Fruit fly (Drosophila melanogaster) whole organism, embryonic: Measurements from ENCODE around the gene Chrac-14.
A peak's percentile ranks its signal among the peaks of the same experiment; 100 is the strongest.

Source experiments
- B-H1 ChIP-seq: fragments of 200-800 bp; sonication (Bioruptor generic); IDR thresholded peaks from 3 replicates; pipeline ENCODE4 v1.3.6; 2022; ENCODE audit warnings: missing biosample characterization, missing genetic modification characterization
- B-H2 ChIP-seq: fragments of 200-800 bp; sonication (Bioruptor generic); optimal IDR thresholded peaks from 2 replicates; lab custom pipeline; 2018; ENCODE audit warnings: missing biosample characterization, mild to moderate bottlenecking, missing genetic modification characterization
- CG10366 ChIP-seq: fragments of 200-800 bp; sonication (Bioruptor generic); IDR thresholded peaks from 2 replicates; pipeline ENCODE4 v1.3.6; 2022; ENCODE audit warnings: missing biosample characterization, missing genetic modification characterization
- CG11247 ChIP-seq: fragments of 200-800 bp; sonication (Bioruptor generic); IDR thresholded peaks from 2 replicates; pipeline ENCODE4 v1.3.6; 2022; ENCODE audit warnings: missing biosample characterization, missing genetic modification characterization
- CG13624 ChIP-seq: fragments of 200-800 bp; sonication (Bioruptor generic); optimal IDR thresholded peaks from 2 replicates; lab custom pipeline; 2016; ENCODE audit warnings: missing biosample characterization, missing genetic modification characterization
- CG15269 ChIP-seq: fragments of 200-800 bp; sonication (Bioruptor generic); optimal IDR thresholded peaks from 2 replicates; lab custom pipeline; 2018; ENCODE audit warnings: missing biosample characterization, mild to moderate bottlenecking, missing genetic modification characterization, moderate library complexity
- CG15479 ChIP-seq: fragments of 200-800 bp; sonication (Bioruptor generic); optimal IDR thresholded peaks from 3 replicates; lab custom pipeline; 2019; ENCODE audit warnings: missing biosample characterization, mild to moderate bottlenecking, missing genetic modification characterization, moderate library complexity
- CG15601 ChIP-seq: fragments of 200-800 bp; sonication (Bioruptor generic); optimal IDR thresholded peaks from 3 replicates; lab custom pipeline; 2019; ENCODE audit warnings: missing biosample characterization, mild to moderate bottlenecking, missing genetic modification characterization, moderate library complexity
- CG2116 ChIP-seq: fragments of 200-800 bp; sonication (Bioruptor generic); optimal IDR thresholded peaks from 3 replicates; lab custom pipeline; 2018; ENCODE audit warnings: missing biosample characterization, mild to moderate bottlenecking, missing genetic modification characterization
- CG2199 ChIP-seq: fragments of 200-800 bp; sonication (Bioruptor generic); IDR thresholded peaks from 3 replicates; pipeline ENCODE4 v1.3.6; 2022; ENCODE audit warnings: missing biosample characterization, missing genetic modification characterization
- CG2712 ChIP-seq: fragments of 200-800 bp; optimal IDR thresholded peaks from 3 replicates; lab custom pipeline; 2019; ENCODE audit warnings: missing biosample characterization, mild to moderate bottlenecking, missing genetic modification characterization, moderate library complexity
- CG3281 ChIP-seq: fragments of 200-800 bp; sonication (Bioruptor generic); optimal IDR thresholded peaks from 3 replicates; lab custom pipeline; 2017; ENCODE audit warnings: missing biosample characterization, mild to moderate bottlenecking, missing genetic modification characterization
- CG3726 ChIP-seq: fragments of 200-800 bp; sonication (Bioruptor generic); IDR thresholded peaks from 3 replicates; pipeline ENCODE4, ENCODE4 v1.3.6; 2022; ENCODE audit warnings: missing biosample characterization, missing genetic modification characterization
- CG42726 ChIP-seq: fragments of 200-800 bp; sonication (Bioruptor generic); IDR thresholded peaks from 2 replicates; pipeline ENCODE4 v1.3.6; 2022; ENCODE audit warnings: missing biosample characterization, missing genetic modification characterization; ENCODE audit not compliant: partially characterized antibody
- CG4360 ChIP-seq: fragments of 200-800 bp; sonication (Bioruptor generic); IDR thresholded peaks from 2 replicates; pipeline ENCODE4 v1.3.6; 2022; ENCODE audit warnings: missing biosample characterization, missing genetic modification characterization
- CG6689 ChIP-seq: fragments of 200-800 bp; sonication (Bioruptor generic); IDR thresholded peaks from 2 replicates; pipeline ENCODE4 v1.3.6; 2022; ENCODE audit warnings: missing biosample characterization, missing genetic modification characterization
- CG8924 ChIP-seq: fragments of 200-800 bp; optimal IDR thresholded peaks from 3 replicates; lab custom pipeline; 2019; ENCODE audit warnings: missing biosample characterization, mild to moderate bottlenecking, missing genetic modification characterization, moderate library complexity
- CrebB ChIP-seq: fragments of 200-800 bp; sonication (Bioruptor generic); optimal IDR thresholded peaks from 3 replicates; lab custom pipeline; 2018; ENCODE audit warnings: missing biosample characterization, mild to moderate bottlenecking, missing genetic modification characterization
- Dbx ChIP-seq: fragments of 200-800 bp; sonication (Bioruptor generic); IDR thresholded peaks from 3 replicates; pipeline ENCODE4 v1.3.6; 2022; ENCODE audit warnings: missing biosample characterization, missing genetic modification characterization
- Dek ChIP-seq: fragments of 200-800 bp; sonication (Bioruptor generic); optimal IDR thresholded peaks from 3 replicates; lab custom pipeline; 2019; ENCODE audit warnings: missing biosample characterization, mild to moderate bottlenecking, missing genetic modification characterization, moderate library complexity
- Dfd ChIP-seq, 2 experiments: fragments of >200 bp; optimal IDR thresholded peaks; 2 replicates each; lab custom pipeline; 2017; ENCODE audit warnings: missing biosample characterization in 2 of 2, missing genetic modification characterization in 2 of 2
- Dref ChIP-seq: fragments of 200-800 bp; sonication (Bioruptor generic); IDR thresholded peaks from 2 replicates; pipeline ENCODE4 v1.3.6; 2022; ENCODE audit warnings: missing biosample characterization, missing genetic modification characterization
- Ets97D ChIP-seq: fragments of 200-800 bp; sonication (Bioruptor generic); optimal IDR thresholded peaks from 3 replicates; lab custom pipeline; 2016; ENCODE audit warnings: missing biosample characterization, missing genetic modification characterization
- Fer2 ChIP-seq: fragments of 200-800 bp; sonication (Bioruptor generic); optimal IDR thresholded peaks from 2 replicates; lab custom pipeline; 2018; ENCODE audit warnings: missing biosample characterization, mild to moderate bottlenecking, missing genetic modification characterization, moderate library complexity
- HLH4C ChIP-seq: fragments of 200-800 bp; sonication (Bioruptor generic); IDR thresholded peaks from 3 replicates; pipeline ENCODE4 v1.3.6; 2022; ENCODE audit warnings: missing biosample characterization, missing genetic modification characterization; ENCODE audit not compliant: partially characterized antibody
- Hr3 ChIP-seq: fragments of 200-800 bp; sonication (Bioruptor generic); optimal IDR thresholded peaks from 3 replicates; lab custom pipeline; 2016; ENCODE audit warnings: missing biosample characterization, missing genetic modification characterization
- Lim3 ChIP-seq: fragments of 200-800 bp; sonication (Bioruptor generic); IDR thresholded peaks from 2 replicates; pipeline ENCODE4 v1.3.6; 2022; ENCODE audit warnings: missing biosample characterization, missing genetic modification characterization
- NK7.1 ChIP-seq: fragments of 200-800 bp; sonication (Bioruptor generic); optimal IDR thresholded peaks from 3 replicates; lab custom pipeline; 2016; ENCODE audit warnings: missing biosample characterization, missing genetic modification characterization
- PHDP ChIP-seq: fragments of 200-800 bp; sonication (Bioruptor generic); optimal IDR thresholded peaks from 3 replicates; lab custom pipeline; 2018; ENCODE audit warnings: missing biosample characterization, mild to moderate bottlenecking, missing genetic modification characterization, moderate library complexity
- Rfx ChIP-seq: fragments of 200-800 bp; sonication (Bioruptor generic); IDR thresholded peaks from 2 replicates; pipeline ENCODE4 v1.3.6; 2022; ENCODE audit warnings: missing biosample characterization, missing genetic modification characterization
- Scr ChIP-seq: fragments of 200-800 bp; sonication (Bioruptor generic); IDR thresholded peaks from 2 replicates; pipeline ENCODE4 v1.3.6; 2022; ENCODE audit warnings: missing biosample characterization, missing genetic modification characterization; ENCODE audit not compliant: partially characterized antibody
- al ChIP-seq: fragments of 200-800 bp; sonication (Bioruptor generic); IDR thresholded peaks from 2 replicates; pipeline ENCODE4 v1.3.6; 2022; ENCODE audit warnings: missing biosample characterization, missing genetic modification characterization
- bsh ChIP-seq, 2 experiments: fragments of 200-800 bp; sonication (Bioruptor generic); optimal IDR thresholded peaks; 2 replicates each; lab custom pipeline; 2017 to 2018; ENCODE audit warnings: mild to moderate bottlenecking in 2 of 2, missing biosample characterization in 2 of 2, missing genetic modification characterization in 2 of 2, moderate library complexity in 1 of 2
- cas ChIP-seq: fragments of 200-800 bp; sonication (Bioruptor generic); IDR thresholded peaks from 2 replicates; pipeline ENCODE4 v1.3.6; 2022; ENCODE audit warnings: missing biosample characterization, missing genetic modification characterization
- chinmo ChIP-seq: fragments of 200-800 bp; sonication (Bioruptor generic); IDR thresholded peaks from 4 replicates; pipeline ENCODE4 v1.3.6; 2022; ENCODE audit warnings: missing biosample characterization, missing genetic modification characterization; ENCODE audit not compliant: partially characterized antibody
- crol ChIP-seq: fragments of 200-800 bp; sonication (Bioruptor generic); IDR thresholded peaks from 2 replicates; pipeline ENCODE4 v1.3.6; 2022; ENCODE audit warnings: missing biosample characterization, missing genetic modification characterization
- cwo ChIP-seq: fragments of 200-800 bp; sonication (Bioruptor generic); optimal IDR thresholded peaks from 3 replicates; lab custom pipeline; 2017; ENCODE audit warnings: missing biosample characterization, missing genetic modification characterization, mild to moderate bottlenecking, moderate library complexity, missing genetic modification reagents
- ftz-f1 ChIP-seq: fragments of 200-800 bp; sonication (Bioruptor generic); optimal IDR thresholded peaks from 2 replicates; lab custom pipeline; 2016; ENCODE audit warnings: missing biosample characterization, missing genetic modification characterization
- gfzf ChIP-seq: fragments of 200-800 bp; sonication (Bioruptor generic); optimal IDR thresholded peaks from 2 replicates; lab custom pipeline; 2016; ENCODE audit warnings: missing biosample characterization, mild to moderate bottlenecking, missing genetic modification characterization, moderate library complexity
- gt ChIP-seq: fragments of 200-800 bp; sonication (Bioruptor generic); IDR thresholded peaks from 2 replicates; pipeline ENCODE4 v1.3.6; 2022; ENCODE audit warnings: missing biosample characterization, missing genetic modification characterization
- lbe ChIP-seq: fragments of 200-800 bp; sonication (Bioruptor generic); optimal IDR thresholded peaks from 2 replicates; lab custom pipeline; 2016; ENCODE audit warnings: missing biosample characterization, mild to moderate bottlenecking, missing genetic modification characterization
- mirr ChIP-seq: fragments of 200-800 bp; sonication (Bioruptor generic); optimal IDR thresholded peaks from 3 replicates; lab custom pipeline; 2018; ENCODE audit warnings: missing biosample characterization, mild to moderate bottlenecking, missing genetic modification characterization
- pho ChIP-seq: fragments of 200-800 bp; sonication (Bioruptor generic); optimal IDR thresholded peaks from 2 replicates; lab custom pipeline; 2016; ENCODE audit warnings: missing biosample characterization, missing genetic modification characterization
- psq ChIP-seq: fragments of 200-800 bp; sonication (Bioruptor generic); optimal IDR thresholded peaks from 2 replicates; lab custom pipeline; 2017; ENCODE audit warnings: missing biosample characterization, missing genetic modification characterization
- repo ChIP-seq: fragments of 200-800 bp; sonication (Bioruptor generic); optimal IDR thresholded peaks from 2 replicates; lab custom pipeline; 2016; ENCODE audit warnings: missing biosample characterization, missing genetic modification characterization
- slbo ChIP-seq: fragments of 200-800 bp; sonication (Bioruptor generic); IDR thresholded peaks from 2 replicates; pipeline ENCODE4 v1.3.6; 2022; ENCODE audit warnings: missing biosample characterization, missing genetic modification characterization
- slou ChIP-seq: fragments of 200-800 bp; sonication (Bioruptor generic); optimal IDR thresholded peaks from 3 replicates; lab custom pipeline; 2016; ENCODE audit warnings: missing biosample characterization, missing genetic modification characterization
- sob ChIP-seq: fragments of 200-800 bp; sonication (Bioruptor generic); IDR thresholded peaks from 2 replicates; pipeline ENCODE4 v1.3.6; 2022; ENCODE audit warnings: missing biosample characterization, missing genetic modification characterization
- sug ChIP-seq: fragments of 200-800 bp; optimal IDR thresholded peaks from 2 replicates; lab custom pipeline; 2019; ENCODE audit warnings: missing biosample characterization, mild to moderate bottlenecking, missing genetic modification characterization, moderate library complexity
- vfl ChIP-seq: fragments of 200-800 bp; sonication (Bioruptor generic); optimal IDR thresholded peaks from 2 replicates; lab custom pipeline; 2016; ENCODE audit warnings: missing biosample characterization, missing genetic modification characterization
- wor ChIP-seq: fragments of 200-800 bp; sonication (Bioruptor generic); IDR thresholded peaks from 2 replicates; pipeline ENCODE4 v1.3.6; 2022; ENCODE audit warnings: missing biosample characterization, missing genetic modification characterization
- zfh2 ChIP-seq: fragments of 200-800 bp; sonication (Bioruptor generic); optimal IDR thresholded peaks from 2 replicates; lab custom pipeline; 2016; ENCODE audit warnings: missing biosample characterization, missing genetic modification characterization

Gene Chrac-14

dm6 chr2L:8477971-8478370 is 40.8 kb downstream of the Chrac-14 start (continued):
- no peak for TF ChIP-seq B-H2 (GFP tag; lab: Kevin White, UChicago)
- TF ChIP-seq Dek (tag; lab: Kevin White, UChicago): peak; percentile 46
- peak; percentile 28 for TF ChIP-seq CG2712 (tag; lab: Kevin White, UChicago)
- TF ChIP-seq CG8924 (tag; lab: Kevin White, UChicago): no peak
- no peak for TF ChIP-seq Hr3
- TF ChIP-seq slbo (GFP tag; lab: Robert Waterston, UW): 0 out of 2 replicates have a peak, but pooled peaks have one; percentile 17
- no peak for TF ChIP-seq repo
- no peak for TF ChIP-seq cas (GFP tag; lab: Robert Waterston, UW)
- no peak for TF ChIP-seq Fer2 (tag; lab: Kevin White, UChicago)
- TF ChIP-seq CG2199: no peak
- TF ChIP-seq Scr (GFP tag; lab: Robert Waterston, UW): peak; percentile 7; the same call in 1 of the 2 replicates
- no peak for TF ChIP-seq lbe (GFP tag; lab: Kevin White, UChicago)
- TF ChIP-seq CG3726 (GFP tag; lab: Robert Waterston, UW): no peak
- no peak for TF ChIP-seq PHDP (tag; lab: Kevin White, UChicago)
- no peak for TF ChIP-seq gt (GFP tag; lab: Robert Waterston, UW)
- no peak for TF ChIP-seq wor
- TF ChIP-seq CG11247 (GFP tag; lab: Robert Waterston, UW): no peak
- TF ChIP-seq CG15601 (tag; lab: Kevin White, UChicago): peak; percentile 20
- peak; percentile 61 for TF ChIP-seq Ets97D (GFP tag; lab: Kevin White, UChicago)
- no peak for TF ChIP-seq psq
- peak; percentile 49; the same call in 1 of the 3 replicates for TF ChIP-seq HLH4C (GFP tag; lab: Robert Waterston, UW)
- TF ChIP-seq NK7.1 (GFP tag; lab: Kevin White, UChicago): no peak
- TF ChIP-seq gfzf (GFP tag; lab: Kevin White, UChicago): peak; percentile 23
- no peak for TF ChIP-seq bsh (GFP tag; optimal IDR thresholded peaks at IDR 0.05; lab: Kevin White, UChicago)
- TF ChIP-seq slou (GFP tag; lab: Kevin White, UChicago): no peak
- TF ChIP-seq Dref (GFP tag; lab: Robert Waterston, UW): peak; percentile 89
- peak in 1 of 2 experiments; percentile 98 for TF ChIP-seq Dfd (GFP tag; optimal IDR thresholded peaks at IDR 0.05; lab: Kevin White, UChicago)
- TF ChIP-seq zfh2 (GFP tag; lab: Kevin White, UChicago): no peak
- TF ChIP-seq sug: no peak
- TF ChIP-seq CG3281 (GFP tag; lab: Kevin White, UChicago): no peak
- TF ChIP-seq CG13624: peak; percentile 5
- peak; percentile 70; the same call in 1 of the 2 replicates for TF ChIP-seq CG42726
- no peak for TF ChIP-seq CG15269
- no peak for TF ChIP-seq B-H1 (GFP tag; lab: Robert Waterston, UW)
- no peak for TF ChIP-seq CrebB (tag; lab: Kevin White, UChicago)
- TF ChIP-seq mirr (GFP tag; lab: Kevin White, UChicago): no peak
- TF ChIP-seq crol (GFP tag; lab: Robert Waterston, UW): no peak
- no peak for TF ChIP-seq cwo (GFP tag; lab: Kevin White, UChicago)
- TF ChIP-seq Rfx (GFP tag; lab: Robert Waterston, UW): no peak; the same call in 1 of the 2 replicates
- no peak for TF ChIP-seq vfl (GFP tag; lab: Kevin White, UChicago)
- no peak for TF ChIP-seq Lim3 (GFP tag; lab: Robert Waterston, UW)
- no peak for TF ChIP-seq CG4360
- no peak for TF ChIP-seq CG10366 (GFP tag; lab: Robert Waterston, UW)
- peak; percentile 53 for TF ChIP-seq CG2116 (GFP tag; lab: Kevin White, UChicago)
- TF ChIP-seq chinmo (GFP tag; lab: Robert Waterston, UW): no peak
- TF ChIP-seq ftz-f1 (GFP tag; lab: Kevin White, UChicago): no peak
- TF ChIP-seq Dbx: no peak
- TF ChIP-seq CG15479 (GFP tag; lab: Kevin White, UChicago): peak; percentile 88
- no peak for TF ChIP-seq CG6689
- TF ChIP-seq sob (GFP tag; lab: Robert Waterston, UW): no peak
- peak; percentile 30 for TF ChIP-seq pho (GFP tag; lab: Kevin White, UChicago)
- TF ChIP-seq al (GFP tag; lab: Robert Waterston, UW): no peak
